Worm (Caenorhabditis elegans) whole organism, L2 larva: ENCODE measurements around the gene col-148.

Source experiments
- C34F6.9 ChIP-seq: fragments of 150-350 bp; optimal IDR thresholded peaks from 2 replicates; lab custom pipeline; 2014; ENCODE audit warnings: missing biosample characterization, missing genetic modification characterization
- F13H6.1 ChIP-seq: sonication (generic microtip); optimal IDR thresholded peaks from 2 replicates; lab custom pipeline; 2016; ENCODE audit warnings: missing genetic modification characterization, missing compliant biosample characterization
- R02D3.7 ChIP-seq: fragments of 150-350 bp; optimal IDR thresholded peaks from 2 replicates; lab custom pipeline; 2014; ENCODE audit warnings: missing biosample characterization, missing genetic modification characterization
- Y55F3AM.14 ChIP-seq: fragments of 200-800 bp; sonication (Bioruptor generic); optimal IDR thresholded peaks from 2 replicates; lab custom pipeline; 2018; ENCODE audit warnings: mild to moderate bottlenecking, missing genetic modification characterization, missing compliant biosample characterization
- aly-2 ChIP-seq: fragments of 150-350 bp; optimal IDR thresholded peaks from 2 replicates; lab custom pipeline; 2014; ENCODE audit warnings: missing biosample characterization, missing genetic modification characterization
- ama-1 ChIP-seq: fragments of 150-350 bp; optimal IDR thresholded peaks from 2 replicates; lab custom pipeline; 2018; ENCODE audit warnings: inconsistent platforms
- blmp-1 ChIP-seq: sonication (generic microtip); optimal IDR thresholded peaks from 2 replicates; lab custom pipeline; 2017; ENCODE audit warnings: missing genetic modification characterization, mild to moderate bottlenecking, missing compliant biosample characterization, antibody characterized with exemption, moderate library complexity; ENCODE audit not compliant: insufficient read depth
- ceh-82 ChIP-seq: fragments of 150-350 bp; optimal IDR thresholded peaks from 2 replicates; lab custom pipeline; 2014; ENCODE audit warnings: missing biosample characterization, missing genetic modification characterization
- dmd-4 ChIP-seq: sonication (generic microtip); optimal IDR thresholded peaks from 2 replicates; lab custom pipeline; 2017; ENCODE audit warnings: missing biosample characterization, missing genetic modification characterization
- egl-27 ChIP-seq: sonication (generic microtip); optimal IDR thresholded peaks from 3 replicates; lab custom pipeline; 2017; ENCODE audit warnings: missing biosample characterization, missing genetic modification reagents, missing genetic modification characterization
- elt-1 ChIP-seq: fragments of 150-350 bp; optimal IDR thresholded peaks from 2 replicates; lab custom pipeline; 2014; ENCODE audit warnings: missing biosample characterization, missing genetic modification characterization
- fos-1 ChIP-seq: fragments of 150-350 bp; optimal IDR thresholded peaks from 2 replicates; lab custom pipeline; 2014; ENCODE audit warnings: missing biosample characterization, missing genetic modification characterization
- gmeb-1 ChIP-seq: fragments of 150-350 bp; optimal IDR thresholded peaks from 2 replicates; lab custom pipeline; 2014; ENCODE audit warnings: missing biosample characterization, missing genetic modification characterization
- lin-11 ChIP-seq: fragments of 150-350 bp; sonication (generic microtip); optimal IDR thresholded peaks from 2 replicates; lab custom pipeline; 2014; ENCODE audit warnings: missing biosample characterization, missing genetic modification characterization, inconsistent platforms, mixed read lengths
- lin-13 ChIP-seq: fragments of 150-350 bp; optimal IDR thresholded peaks from 2 replicates; lab custom pipeline; 2014; ENCODE audit warnings: missing biosample characterization, missing genetic modification reagents, missing genetic modification characterization
- lin-39 ChIP-seq: fragments of 150-350 bp; optimal IDR thresholded peaks from 2 replicates; lab custom pipeline; 2014; ENCODE audit warnings: missing biosample characterization, missing genetic modification reagents, missing genetic modification characterization
- mab-5 ChIP-seq: fragments of 150-350 bp; optimal IDR thresholded peaks from 2 replicates; lab custom pipeline; 2014; ENCODE audit warnings: missing biosample characterization, missing genetic modification characterization
- mbf-1 ChIP-seq: sonication (generic microtip); optimal IDR thresholded peaks from 2 replicates; lab custom pipeline; 2017; ENCODE audit warnings: missing biosample characterization, missing genetic modification characterization
- nhr-11 ChIP-seq: fragments of 150-350 bp; optimal IDR thresholded peaks from 2 replicates; lab custom pipeline; 2014; ENCODE audit warnings: missing biosample characterization, missing genetic modification characterization
- nhr-12 ChIP-seq: fragments of 150-350 bp; optimal IDR thresholded peaks from 2 replicates; lab custom pipeline; 2014; ENCODE audit warnings: missing biosample characterization, missing genetic modification characterization
- nhr-21 ChIP-seq: fragments of 150-350 bp; optimal IDR thresholded peaks from 2 replicates; lab custom pipeline; 2014; ENCODE audit warnings: missing biosample characterization, missing genetic modification characterization
- nhr-23 ChIP-seq: fragments of 150-350 bp; optimal IDR thresholded peaks from 2 replicates; lab custom pipeline; 2014; ENCODE audit warnings: missing biosample characterization, missing genetic modification reagents, missing genetic modification characterization
- nhr-6 ChIP-seq: fragments of 150-350 bp; optimal IDR thresholded peaks from 2 replicates; lab custom pipeline; 2014; ENCODE audit warnings: missing biosample characterization, missing genetic modification characterization
- nhr-77 ChIP-seq: fragments of 150-350 bp; optimal IDR thresholded peaks from 2 replicates; lab custom pipeline; 2014; ENCODE audit warnings: missing biosample characterization, missing genetic modification characterization
- peb-1 ChIP-seq: fragments of 150-350 bp; optimal IDR thresholded peaks from 2 replicates; lab custom pipeline; 2014; ENCODE audit warnings: missing biosample characterization, missing genetic modification characterization
- sem-4 ChIP-seq: fragments of 150-350 bp; optimal IDR thresholded peaks from 2 replicates; lab custom pipeline; 2014; ENCODE audit warnings: missing biosample characterization, missing genetic modification reagents, missing genetic modification characterization
- skn-1 ChIP-seq: sonication (generic microtip); optimal IDR thresholded peaks from 2 replicates; lab custom pipeline; 2017; ENCODE audit warnings: missing biosample characterization, missing genetic modification characterization
- sma-3 ChIP-seq: sonication (generic microtip); optimal IDR thresholded peaks from 2 replicates; lab custom pipeline; 2016; ENCODE audit warnings: missing genetic modification reagents, missing genetic modification characterization, missing compliant biosample characterization
- snpc-4 ChIP-seq: fragments of 150-350 bp; optimal IDR thresholded peaks from 2 replicates; lab custom pipeline; 2014; ENCODE audit warnings: missing biosample characterization, missing genetic modification characterization
- unc-55 ChIP-seq: fragments of 150-350 bp; sonication (generic microtip); optimal IDR thresholded peaks from 3 replicates; lab custom pipeline; 2014; ENCODE audit warnings: missing biosample characterization, missing genetic modification reagents, missing genetic modification characterization
- ztf-11 ChIP-seq: sonication (generic microtip); optimal IDR thresholded peaks from 2 replicates; lab custom pipeline; 2017; ENCODE audit warnings: missing biosample characterization, missing genetic modification characterization
- ztf-4 ChIP-seq: fragments of 150-350 bp; optimal IDR thresholded peaks from 2 replicates; lab custom pipeline; 2014; ENCODE audit warnings: missing biosample characterization, missing genetic modification characterization

Gene col-148

ce11 chrV:10205483-10205882, 36.1 kb upstream of the col-148 start, which contains the start of gene ZK856.16:
TSS of gene ZK856.16 (minus strand) at chrV:10205583.
- TF ChIP-seq nhr-21 (tag; lab: Kevin White, UChicago), result no peak
- TF ChIP-seq, all 48 proteins: peak for 0

- TF ChIP-seq elt-1 (tag; lab: Kevin White, UChicago) (no peak), lin-39 (tag; lab: Kevin White, UChicago) (no peak)
Measured at ce11 chrV:10206502-10206901, 35.1 kb upstream of the col-148 start, which contains the start of gene rpc-25. TSS of gene rpc-25 (minus strand) at chrV:10206602.

- TF ChIP-seq mab-5 (no peak), unc-55 (GFP tag; lab: Kevin White, UChicago) (no peak), skn-1 (no peak), nhr-77 (tag; lab: Kevin White, UChicago) (no peak), F13H6.1 (no peak), nhr-6 (tag; lab: Kevin White, UChicago) (no peak), R02D3.7 (tag; lab: Kevin White, UChicago) (no peak), ama-1 (lab: Kevin White, UChicago) (no peak), gmeb-1 (tag; lab: Kevin White, UChicago) (no peak), nhr-23 (tag; lab: Kevin White, UChicago) (no peak), ztf-11 (no peak), lin-13 (GFP tag; lab: Kevin White, UChicago) (no peak), ztf-4 (tag; lab: Kevin White, UChicago) (no peak), ceh-82 (tag; lab: Kevin White, UChicago) (no peak), blmp-1 (tag; lab: Kevin White, UChicago) (no peak)
Measured at ce11 chrV:10210244-10210643, 31.3 kb upstream of the col-148 start, which contains the start of gene tftc-3. TSS of gene tftc-3 (minus strand) at chrV:10210344.

ce11 chrV:10212027-10212426, 29.5 kb upstream of the col-148 start, which contains the start of gene zhit-3:
TSS of gene zhit-3 (minus strand) at chrV:10212127.
- TF ChIP-seq nhr-23 (tag; lab: Kevin White, UChicago) (no peak), mbf-1 (no peak), mab-5 (no peak), aly-2 (tag; lab: Kevin White, UChicago) (no peak), ama-1 (lab: Kevin White, UChicago) (no peak), blmp-1 (tag; lab: Kevin White, UChicago) (no peak), nhr-12 (no peak), ceh-82 (tag; lab: Kevin White, UChicago) (no peak), C34F6.9 (no peak)

- no peak for TF ChIP-seq blmp-1 (tag; lab: Kevin White, UChicago)
Measured at ce11 chrV:10212627-10213026, 28.9 kb upstream of the col-148 start, which contains the start of gene hpo-40. TSS of gene hpo-40 (plus strand) at chrV:10212927.

- no peak for TF ChIP-seq egl-27 (tag; lab: Kevin White, UChicago)
- TF ChIP-seq nhr-6 (tag; lab: Kevin White, UChicago), result no peak
- no peak for TF ChIP-seq aly-2 (tag; lab: Kevin White, UChicago)
- TF ChIP-seq ceh-82 (tag; lab: Kevin White, UChicago), result no peak
- TF ChIP-seq fos-1 (tag; lab: Kevin White, UChicago), result no peak
- TF ChIP-seq nhr-77 (tag; lab: Kevin White, UChicago), result no peak
- TF ChIP-seq nhr-11 (tag; lab: Kevin White, UChicago), result no peak
- no peak for TF ChIP-seq Y55F3AM.14 (GFP tag; lab: Kevin White, UChicago)
Measured at ce11 chrV:10216724-10217123, 24.8 kb upstream of the col-148 start, which contains the start of gene ZK856.14. TSS of gene ZK856.14 (plus strand) at chrV:10217024.

- TF ChIP-seq blmp-1 (tag; lab: Kevin White, UChicago) (no peak), dmd-4 (tag; lab: Kevin White, UChicago) (no peak), mab-5 (no peak)
Measured at ce11 chrV:10220605-10221004, 20.9 kb upstream of the col-148 start, which contains the start of gene C12D8.13. TSS of gene C12D8.13 (minus strand) at chrV:10220705.

- TF ChIP-seq sma-3 (GFP tag; lab: Kevin White, UChicago) (no peak), aly-2 (tag; lab: Kevin White, UChicago) (no peak), snpc-4 (tag; lab: Kevin White, UChicago) (no peak), C34F6.9 (no peak), peb-1 (tag; lab: Kevin White, UChicago) (no peak), ztf-4 (tag; lab: Kevin White, UChicago) (no peak), sem-4 (tag; lab: Kevin White, UChicago) (no peak), lin-11 (tag; lab: Kevin White, UChicago) (no peak)
Measured at ce11 chrV:10221317-10221716, 20.2 kb upstream of the col-148 start, which contains the start of the genes fipr-5 and fipr-9. TSS of gene fipr-5 (minus strand) at chrV:10221417. TSS of gene fipr-9 (plus strand) at chrV:10221662.
